Fruit fly (Drosophila melanogaster): ENCODE measurements around the gene robl37BC.

robl37BC gene

DNA sequence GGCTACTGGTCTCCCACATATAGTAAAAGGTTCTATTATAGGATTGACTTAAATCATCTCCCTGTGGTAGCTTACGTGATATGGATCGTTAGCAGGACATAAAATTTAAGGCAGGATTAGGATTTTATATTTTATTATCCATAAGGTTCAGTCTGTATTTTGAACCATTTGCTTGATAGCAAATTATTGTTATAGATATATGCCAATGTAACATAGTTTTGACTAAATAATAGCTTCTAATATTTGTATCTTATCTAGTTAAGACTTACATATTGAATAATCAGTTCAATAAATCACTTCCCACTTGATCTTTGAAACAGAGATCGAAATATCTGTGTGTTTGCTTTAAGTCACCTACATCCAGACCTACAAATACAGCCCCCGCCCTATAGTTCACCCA is at the start of gene robl37BC:
Gene robl37BC, plus strand, starts transcription at position 301 of the 400 bp plus-strand sequence.
- TF ChIP-seq Chrac-16 (GFP tag; optimal IDR thresholded peaks at IDR 0.05) = no peak
- TF ChIP-seq klu (GFP tag; IDR thresholded peaks at IDR 0.05) = no peak
- no peak for TF ChIP-seq CG17361 (GFP tag; IDR thresholded peaks at IDR 0.05)
- no peak for TF ChIP-seq CG13296 (GFP tag; optimal IDR thresholded peaks at IDR 0.05)
- TF ChIP-seq CG4282 (GFP tag; optimal IDR thresholded peaks at IDR 0.05) = no peak
- TF ChIP-seq CG34376 (GFP tag; optimal IDR thresholded peaks at IDR 0.05) = no peak
- TF ChIP-seq CG14860 (GFP tag; IDR thresholded peaks at IDR 0.05; ENCODE audit: partially characterized antibody) = no peak
- TF ChIP-seq E2f1 (GFP tag; IDR thresholded peaks at IDR 0.05) = no peak
- TF ChIP-seq CG16779 (GFP tag; IDR thresholded peaks at IDR 0.05) = no peak
- TF ChIP-seq CG17328 (GFP tag; IDR thresholded peaks at IDR 0.05) = no peak
- TF ChIP-seq tup (GFP tag; optimal IDR thresholded peaks at IDR 0.05) = no peak
- TF ChIP-seq CG10543 (GFP tag; optimal IDR thresholded peaks at IDR 0.05) = no peak
- TF ChIP-seq CG6175 (GFP tag; IDR thresholded peaks at IDR 0.05) = no peak
- no peak for TF ChIP-seq CG32532 (GFP tag; IDR thresholded peaks at IDR 0.05)
- no peak for TF ChIP-seq crc (GFP tag; optimal IDR thresholded peaks at IDR 0.05)
- TF ChIP-seq CG15011 (GFP tag; optimal IDR thresholded peaks at IDR 0.05) = no peak
- TF ChIP-seq mirr (GFP tag; optimal IDR thresholded peaks at IDR 0.05) = no peak

DNA sequence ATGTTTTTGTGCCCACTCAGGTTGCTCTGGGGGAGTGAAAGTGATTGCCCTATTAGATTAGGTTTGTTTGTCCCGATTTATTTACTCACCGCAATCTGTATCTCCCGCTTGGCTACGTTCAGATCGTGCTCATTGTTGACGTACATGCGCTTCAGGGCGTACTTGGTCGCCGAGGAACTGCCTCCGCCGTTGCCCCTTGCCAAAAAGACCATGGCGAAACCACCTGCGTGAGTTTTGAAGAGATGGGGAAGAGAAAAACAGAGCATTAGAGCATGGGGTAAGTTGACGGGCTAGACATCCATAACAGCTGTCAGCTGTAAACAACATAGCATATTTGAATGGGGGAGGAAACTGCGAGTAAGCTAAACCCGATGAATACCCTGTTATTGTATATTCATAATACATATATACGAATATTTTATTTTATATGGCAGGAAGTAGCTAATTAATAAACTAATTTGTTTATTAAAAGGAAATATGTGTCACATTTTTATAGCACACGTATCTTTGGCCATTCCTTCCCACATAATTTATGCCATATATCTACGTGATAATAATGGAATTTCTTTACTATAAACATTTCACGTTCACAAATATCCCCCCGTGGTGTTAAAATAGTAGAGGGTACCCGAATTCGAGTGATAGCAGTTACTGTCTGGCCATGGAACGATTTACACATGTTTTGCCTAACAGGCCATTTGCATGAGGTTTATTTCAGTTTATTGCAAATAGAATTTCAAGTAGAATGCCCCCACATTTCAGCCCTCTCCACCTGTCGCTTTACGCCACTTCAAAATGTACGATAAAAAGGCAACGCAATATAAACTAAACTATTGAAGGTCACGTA is 45.1 kb upstream of the robl37BC start:
- TF ChIP-seq nau (GFP tag; optimal IDR thresholded peaks at IDR 0.05) (no peak), corto (GFP tag; optimal IDR thresholded peaks at IDR 0.05) (no peak), CG8924 (tag; optimal IDR thresholded peaks at IDR 0.05) (no peak), CG17186 (GFP tag; optimal IDR thresholded peaks at IDR 0.05) (no peak), Atf6 (GFP tag; IDR thresholded peaks at IDR 0.05) (peak; percentile 57; the same call in 1 of the 2 replicates), org-1 (GFP tag; optimal IDR thresholded peaks at IDR 0.05) (no peak), Hmx (GFP tag; optimal IDR thresholded peaks at IDR 0.05) (no peak), hbn (GFP tag; IDR thresholded peaks at IDR 0.05; ENCODE audit: partially characterized antibody) (no peak), Blimp-1 (GFP tag; optimal IDR thresholded peaks at IDR 0.05) (no peak), MESR4 (GFP tag; optimal IDR thresholded peaks at IDR 0.05) (no peak), CHES-1-like (GFP tag; optimal IDR thresholded peaks at IDR 0.05) (no peak), br (optimal IDR thresholded peaks at IDR 0.05) (no peak), CG13775 (GFP tag; optimal IDR thresholded peaks at IDR 0.05) (peak; percentile 22), dati (GFP tag; IDR thresholded peaks at IDR 0.05) (no peak), tgo (GFP tag; IDR thresholded peaks at IDR 0.05) (peak; percentile 52; the same call in 2 of the 3 replicates), Poxn (GFP tag; IDR thresholded peaks at IDR 0.05) (no peak), Vsx1 (GFP tag; optimal IDR thresholded peaks at IDR 0.05) (no peak), vnd (GFP tag; IDR thresholded peaks at IDR 0.05; ENCODE audit: partially characterized antibody) (no peak), CG8290 (GFP tag; optimal IDR thresholded peaks at IDR 0.05) (no peak), CG8290 (tag; optimal IDR thresholded peaks at IDR 0.05) (no peak), Usf (GFP tag; optimal IDR thresholded peaks at IDR 0.05) (no peak), dmrt99B (tag; optimal IDR thresholded peaks at IDR 0.05) (peak; percentile 32), grn (GFP tag; optimal IDR thresholded peaks at IDR 0.05) (no peak), GATAe (GFP tag; conservative IDR thresholded peaks at IDR 0.05) (no peak), CG12769 (tag; optimal IDR thresholded peaks at IDR 0.05) (peak; percentile 51), CG1233 (GFP tag; optimal IDR thresholded peaks at IDR 0.05) (no peak), Hsf (GFP tag; optimal IDR thresholded peaks at IDR 0.05) (no peak), prd (optimal IDR thresholded peaks at IDR 0.05) (no peak), prd (GFP tag; IDR thresholded peaks at IDR 0.05) (peak; percentile 33; the same call in 1 of the 3 replicates), CG3995 (GFP tag; optimal IDR thresholded peaks at IDR 0.05) (no peak), fu2 (GFP tag; optimal IDR thresholded peaks at IDR 0.05) (no peak), Hr78 (GFP tag; optimal IDR thresholded peaks at IDR 0.05) (no peak), usp (GFP tag; optimal IDR thresholded peaks at IDR 0.05) (no peak)

All from whole organism, embryonic.